Fruit fly (Drosophila melanogaster) S2 (cell line): ENCODE results near the gene mRpS22.

Experiments
- CG8478 ChIP-seq: fragments of >200 bp; optimal IDR thresholded peaks from 2 replicates; lab custom pipeline; 2018
- CTCF ChIP-seq, 2 experiments: fragments of >200 bp; optimal IDR thresholded peaks; 2 replicates each; lab custom pipeline; 2018

dm6 chr3R:27928984-27929924, 12.5 kb downstream of the mRpS22 start:
- no peak for TF ChIP-seq CTCF (optimal IDR thresholded peaks at IDR 0.05; lab: Kevin White, UChicago)
- TF ChIP-seq CG8478 (lab: Kevin White, UChicago) = no peak
